Fruit fly (Drosophila melanogaster) whole organism, prepupa: Measurements from ENCODE around the gene CG14362.

Experiments
- Eip78C ChIP-seq: fragments of 200-800 bp; sonication (Bioruptor generic); peaks from one replicate; lab custom pipeline; 2016; ENCODE audit warnings: missing biosample characterization, missing genetic modification characterization
- Hr39 ChIP-seq: fragments of 200-800 bp; sonication (Bioruptor generic); optimal IDR thresholded peaks from 2 replicates; lab custom pipeline; 2016; ENCODE audit warnings: missing biosample characterization, missing genetic modification characterization
- pdm3 ChIP-seq: fragments of 200-800 bp; sonication (Bioruptor generic); optimal IDR thresholded peaks from 3 replicates; lab custom pipeline; 2016; ENCODE audit warnings: missing biosample characterization, missing genetic modification characterization
- salr ChIP-seq, 2 experiments: fragments of 200-800 bp; sonication (Bioruptor generic); optimal IDR thresholded peaks; 3 replicates each; lab custom pipeline; 2016 to 2018; ENCODE audit warnings: missing biosample characterization in 2 of 2, missing genetic modification characterization in 2 of 2, mild to moderate bottlenecking in 1 of 2
- ss ChIP-seq, 2 experiments: fragments of 200-800 bp; sonication (Bioruptor generic); optimal IDR thresholded peaks; 2 replicates in 1 of 2; 3 replicates in 1 of 2; lab custom pipeline; 2017 to 2018; ENCODE audit warnings: mild to moderate bottlenecking in 2 of 2, missing biosample characterization in 2 of 2, missing genetic modification characterization in 2 of 2, moderate library complexity in 1 of 2
- topi ChIP-seq: fragments of 200-800 bp; sonication (Bioruptor generic); optimal IDR thresholded peaks from 3 replicates; lab custom pipeline; 2016; ENCODE audit warnings: missing biosample characterization, missing genetic modification characterization

dm6 chr3R:13884929-13885328, 29.7 kb upstream of the CG14362 start:
- no peak for TF ChIP-seq salr (GFP tag; optimal IDR thresholded peaks at IDR 0.05; lab: Kevin White, UChicago)
- TF ChIP-seq ss (GFP tag; optimal IDR thresholded peaks at IDR 0.05; lab: Kevin White, UChicago) = peak; percentile 9 to 45
- peak; percentile 73 for TF ChIP-seq Eip78C (GFP tag; lab: Kevin White, UChicago)
- TF ChIP-seq Hr39 (GFP tag; lab: Kevin White, UChicago) = peak; percentile 35
- TF ChIP-seq topi (GFP tag; lab: Kevin White, UChicago) = no peak
- peak; percentile 38 for TF ChIP-seq pdm3
